Fruit fly (Drosophila melanogaster): ENCODE results near the gene eIF1A.

The eIF1A gene

dm6 chr3R:18243718-18244170 lies 30.7 kb upstream of the eIF1A start (continued):
- TF ChIP-seq dmrt99B (tag; optimal IDR thresholded peaks at IDR 0.05) (no peak), CG34224 (GFP tag; IDR thresholded peaks at IDR 0.05; ENCODE audit: partially characterized antibody) (no peak), CG8359 (GFP tag; optimal IDR thresholded peaks at IDR 0.05; ENCODE audit: borderline replicate concordance) (no peak), CG43689 (GFP tag; IDR thresholded peaks at IDR 0.05) (no peak), Elba2 (GFP tag; optimal IDR thresholded peaks at IDR 0.05) (no peak), ap (GFP tag; IDR thresholded peaks at IDR 0.05) (no peak), Dll (GFP tag; IDR thresholded peaks at IDR 0.05; ENCODE audit: partially characterized antibody) (no peak), CG9437 (GFP tag; optimal IDR thresholded peaks at IDR 0.05) (no peak), h (optimal IDR thresholded peaks at IDR 0.05) (no peak), z (GFP tag; IDR thresholded peaks at IDR 0.05) (no peak; the same call in 2 of the 3 replicates), CG32772 (GFP tag; IDR thresholded peaks at IDR 0.05) (no peak), CG13123 (GFP tag; optimal IDR thresholded peaks at IDR 0.05) (no peak), Ptx1 (GFP tag; IDR thresholded peaks at IDR 0.05) (no peak), slbo (GFP tag; IDR thresholded peaks at IDR 0.05) (peak; percentile 33), Dad (GFP tag; optimal IDR thresholded peaks at IDR 0.05) (no peak), cwo (GFP tag; optimal IDR thresholded peaks at IDR 0.05) (no peak), CG1647 (GFP tag; optimal IDR thresholded peaks at IDR 0.05) (no peak), CG17186 (GFP tag; optimal IDR thresholded peaks at IDR 0.05) (no peak), Kr (GFP tag; optimal IDR thresholded peaks at IDR 0.05) (no peak)

DNA sequence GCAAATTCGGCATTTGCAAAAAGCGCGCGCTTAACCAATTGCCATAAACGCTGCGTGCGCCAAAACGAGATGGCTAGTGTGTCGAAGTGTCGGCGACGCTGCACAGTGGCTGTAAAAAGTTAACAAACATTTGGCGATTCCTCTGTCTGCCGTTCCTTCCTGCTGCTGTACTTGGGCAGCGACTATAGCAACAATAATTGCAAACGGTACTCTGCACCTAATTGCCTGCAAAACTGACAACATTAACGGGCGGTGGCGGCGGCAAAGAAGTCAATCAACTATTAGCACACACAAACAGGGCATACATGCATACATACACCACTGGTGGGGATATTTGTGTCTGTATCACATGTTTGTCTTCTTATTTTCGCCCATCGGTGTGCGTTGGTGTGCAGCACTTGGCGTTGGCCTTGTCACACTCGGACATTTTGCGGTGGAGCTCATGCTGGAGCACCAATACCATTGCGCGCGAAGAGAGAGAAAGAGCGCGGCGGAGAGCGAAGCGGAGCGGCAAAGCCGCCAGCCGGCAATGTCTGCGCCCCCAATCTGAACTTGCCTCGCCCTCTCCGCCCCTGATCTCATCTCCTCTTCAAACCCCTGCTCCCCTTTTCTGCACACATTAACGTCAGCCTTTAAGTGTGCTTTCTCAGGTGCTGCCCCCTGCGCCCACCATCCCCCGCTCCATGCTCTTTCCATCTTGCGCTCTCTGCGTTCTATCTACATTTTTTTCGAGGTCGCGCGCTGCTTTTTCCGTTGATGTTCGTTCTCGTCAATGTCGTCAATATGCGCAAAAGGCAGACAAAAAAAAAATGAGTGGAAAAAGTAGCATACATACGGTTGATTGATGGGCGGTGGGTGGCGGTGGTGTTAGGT lies 30.1 kb upstream of the eIF1A start:
- TF ChIP-seq odd (GFP tag; optimal IDR thresholded peaks at IDR 0.05) (no peak), chinmo (GFP tag; IDR thresholded peaks at IDR 0.05; ENCODE audit: partially characterized antibody) (peak; percentile 87), CG33213 (GFP tag; optimal IDR thresholded peaks at IDR 0.05) (no peak), CG2875 (GFP tag; optimal IDR thresholded peaks at IDR 0.05) (no peak), CG14014 (GFP tag; IDR thresholded peaks at IDR 0.05) (no peak), CG7928 (GFP tag; optimal IDR thresholded peaks at IDR 0.05) (no peak), amos (GFP tag; IDR thresholded peaks at IDR 0.05; ENCODE audit: partially characterized antibody) (no peak), CG17361 (GFP tag; IDR thresholded peaks at IDR 0.05) (0 out of 3 replicates have a peak, but pooled peaks have one; percentile 31), psq (GFP tag; optimal IDR thresholded peaks at IDR 0.05) (no peak), CG6254 (GFP tag; optimal IDR thresholded peaks at IDR 0.05) (no peak), CG1603 (tag; optimal IDR thresholded peaks at IDR 0.05) (peak; percentile 15), CG2712 (tag; optimal IDR thresholded peaks at IDR 0.05) (peak; percentile 32), Oaz (GFP tag; IDR thresholded peaks at IDR 0.05) (no peak), Taf1 (GFP tag; IDR thresholded peaks at IDR 0.05) (peak; percentile 23; the same call in 1 of the 2 replicates), CG6175 (GFP tag; IDR thresholded peaks at IDR 0.05) (peak; percentile 95), CG15269 (tag; optimal IDR thresholded peaks at IDR 0.05) (peak; percentile 29), CG32767 (GFP tag; IDR thresholded peaks at IDR 0.05) (peak; percentile 85), CG10565 (GFP tag; optimal IDR thresholded peaks at IDR 0.05) (no peak), Doc2 (GFP tag; IDR thresholded peaks at IDR 0.05) (no peak), wor (GFP tag; IDR thresholded peaks at IDR 0.05) (no peak), Rfx (GFP tag; IDR thresholded peaks at IDR 0.05) (peak; percentile 28), her (GFP tag; optimal IDR thresholded peaks at IDR 0.05) (peak; percentile 11), CG31224 (GFP tag; IDR thresholded peaks at IDR 0.05) (peak; percentile 91), CG13287 (GFP tag; IDR thresholded peaks at IDR 0.05; ENCODE audit: partially characterized antibody) (0 out of 2 replicates have a peak, but pooled peaks have one; percentile 29), CG7556 (GFP tag; optimal IDR thresholded peaks at IDR 0.05) (no peak), ewg (GFP tag; optimal IDR thresholded peaks at IDR 0.05) (no peak), Scr (GFP tag; IDR thresholded peaks at IDR 0.05; ENCODE audit: partially characterized antibody) (0 out of 2 replicates have a peak, but pooled peaks have one; percentile 6), CG11456 (GFP tag; IDR thresholded peaks at IDR 0.05) (0 out of 3 replicates have a peak, but pooled peaks have one; percentile 42), CG1602 (GFP tag; optimal IDR thresholded peaks at IDR 0.05) (no peak), Ptx1 (GFP tag; IDR thresholded peaks at IDR 0.05) (peak; percentile 29; the same call in 1 of the 2 replicates), gfzf (GFP tag; optimal IDR thresholded peaks at IDR 0.05) (no peak)
